Worm (Caenorhabditis elegans): ENCODE results near the gene D1053.2.

- no peak for TF ChIP-seq lin-13 (GFP tag; optimal IDR thresholded peaks at IDR 0.05)
- no peak for TF ChIP-seq lsy-2 (tag; optimal IDR thresholded peaks at IDR 0.05)
- TF ChIP-seq spr-3 (GFP tag; optimal IDR thresholded peaks at IDR 0.05), result no peak
- TF ChIP-seq ceh-44 (GFP tag; IDR thresholded peaks at IDR 0.05), result no peak
- no peak for TF ChIP-seq snpc-4 (tag; optimal IDR thresholded peaks at IDR 0.05)
- TF ChIP-seq fkh-10 (GFP tag; optimal IDR thresholded peaks at IDR 0.05), result no peak
Observed at ce11 chrX:11769278-11769677, 41.3 kb downstream of the D1053.2 start, which contains the start of gene ttx-3.

Data from whole organism, L4 larva.